Fruit fly (Drosophila melanogaster) whole organism, embryonic: ENCODE results near the gene CG33230.

Experiments used
- Adf1 ChIP-seq: fragments of 200-800 bp; sonication (Bioruptor generic); IDR thresholded peaks from 2 replicates; pipeline ENCODE4 v1.3.6; 2022; ENCODE audit warnings: missing biosample characterization, missing genetic modification characterization
- Atf-2 ChIP-seq: fragments of 200-800 bp; sonication (Bioruptor generic); optimal IDR thresholded peaks from 2 replicates; lab custom pipeline; 2016; ENCODE audit warnings: missing biosample characterization, missing genetic modification characterization
- CG10654 ChIP-seq: fragments of 200-800 bp; sonication (Bioruptor generic); optimal IDR thresholded peaks from 2 replicates; lab custom pipeline; 2016; ENCODE audit warnings: missing biosample characterization, missing genetic modification characterization
- CG11504 ChIP-seq: fragments of 200-800 bp; sonication (Bioruptor generic); optimal IDR thresholded peaks from 3 replicates; lab custom pipeline; 2019; ENCODE audit warnings: missing biosample characterization, mild to moderate bottlenecking, missing genetic modification characterization, moderate library complexity
- CG12391 ChIP-seq: fragments of 200-800 bp; sonication (Bioruptor generic); optimal IDR thresholded peaks from 3 replicates; lab custom pipeline; 2018; ENCODE audit warnings: missing biosample characterization, mild to moderate bottlenecking, missing genetic modification characterization, moderate library complexity
- CG15073 ChIP-seq: fragments of 200-800 bp; sonication (Bioruptor generic); optimal IDR thresholded peaks from 2 replicates; lab custom pipeline; 2016; ENCODE audit warnings: missing biosample characterization, missing genetic modification characterization
- CG16813 ChIP-seq: fragments of 200-800 bp; sonication (Bioruptor generic); IDR thresholded peaks from 3 replicates; pipeline ENCODE4 v1.3.6; 2022; ENCODE audit warnings: missing biosample characterization, missing genetic modification characterization; ENCODE audit not compliant: partially characterized antibody
- CG17186 ChIP-seq: fragments of 200-800 bp; sonication (Bioruptor generic); optimal IDR thresholded peaks from 3 replicates; lab custom pipeline; 2017; ENCODE audit warnings: missing biosample characterization, missing genetic modification reagents, missing genetic modification characterization
- CG17328 ChIP-seq: fragments of 200-800 bp; sonication (Bioruptor generic); IDR thresholded peaks from 2 replicates; pipeline ENCODE4 v1.3.6; 2022; ENCODE audit warnings: missing biosample characterization, missing genetic modification characterization
- CG1792 ChIP-seq: fragments of 200-800 bp; sonication (Bioruptor generic); optimal IDR thresholded peaks from 2 replicates; lab custom pipeline; 2016; ENCODE audit warnings: missing biosample characterization, missing genetic modification characterization
- CG18011 ChIP-seq: fragments of 200-800 bp; sonication (Bioruptor generic); optimal IDR thresholded peaks from 2 replicates; lab custom pipeline; 2017; ENCODE audit warnings: missing biosample characterization, missing genetic modification characterization, mild to moderate bottlenecking, moderate library complexity, missing genotype
- CG2202 ChIP-seq: fragments of 200-800 bp; sonication (Bioruptor generic); optimal IDR thresholded peaks from 2 replicates; lab custom pipeline; 2018; ENCODE audit warnings: missing biosample characterization, mild to moderate bottlenecking, missing genetic modification characterization
- CG2712 ChIP-seq: fragments of 200-800 bp; optimal IDR thresholded peaks from 3 replicates; lab custom pipeline; 2019; ENCODE audit warnings: missing biosample characterization, mild to moderate bottlenecking, missing genetic modification characterization, moderate library complexity
- CG30020 ChIP-seq: fragments of 200-800 bp; optimal IDR thresholded peaks from 2 replicates; lab custom pipeline; 2019; ENCODE audit warnings: missing biosample characterization, mild to moderate bottlenecking, missing genetic modification characterization, moderate library complexity
- CG34224 ChIP-seq: fragments of 200-800 bp; sonication (Bioruptor generic); IDR thresholded peaks from 3 replicates; pipeline ENCODE4 v1.3.6; 2022; ENCODE audit warnings: missing biosample characterization, missing genetic modification characterization; ENCODE audit not compliant: partially characterized antibody
- CG42726 ChIP-seq: fragments of 200-800 bp; sonication (Bioruptor generic); IDR thresholded peaks from 2 replicates; pipeline ENCODE4 v1.3.6; 2022; ENCODE audit warnings: missing biosample characterization, missing genetic modification characterization; ENCODE audit not compliant: partially characterized antibody
- CG4424 ChIP-seq: fragments of 200-800 bp; sonication (Bioruptor generic); optimal IDR thresholded peaks from 3 replicates; lab custom pipeline; 2016; ENCODE audit warnings: missing biosample characterization, missing genetic modification characterization
- CG6254 ChIP-seq: fragments of 200-800 bp; sonication (Bioruptor generic); optimal IDR thresholded peaks from 3 replicates; lab custom pipeline; 2017; ENCODE audit warnings: mild to moderate bottlenecking, missing biosample characterization, missing genetic modification reagents, missing genetic modification characterization
- CG9609 ChIP-seq: fragments of 200-800 bp; sonication (Bioruptor generic); optimal IDR thresholded peaks from 3 replicates; lab custom pipeline; 2016; ENCODE audit warnings: missing biosample characterization, missing genetic modification characterization
- CG9797 ChIP-seq: fragments of 200-800 bp; sonication (Bioruptor generic); optimal IDR thresholded peaks from 3 replicates; lab custom pipeline; 2018; ENCODE audit warnings: missing biosample characterization, mild to moderate bottlenecking, missing genetic modification characterization
- CG9932 ChIP-seq: fragments of 200-800 bp; sonication (Bioruptor generic); IDR thresholded peaks from 2 replicates; pipeline ENCODE4 v1.3.6; 2022; ENCODE audit warnings: missing biosample characterization, missing genetic modification characterization
- Dfd ChIP-seq, 2 experiments: fragments of >200 bp; optimal IDR thresholded peaks; 2 replicates each; lab custom pipeline; 2017; ENCODE audit warnings: missing biosample characterization in 2 of 2, missing genetic modification characterization in 2 of 2
- Dip3 ChIP-seq: fragments of 200-800 bp; sonication (Bioruptor generic); optimal IDR thresholded peaks from 3 replicates; lab custom pipeline; 2016; ENCODE audit warnings: missing biosample characterization, missing genetic modification characterization
- E2f1 ChIP-seq: fragments of 200-800 bp; sonication (Bioruptor generic); IDR thresholded peaks from 2 replicates; pipeline ENCODE4 v1.3.6; 2022; ENCODE audit warnings: missing biosample characterization, missing genetic modification characterization
- Gug ChIP-seq: fragments of 200-800 bp; sonication (Bioruptor generic); IDR thresholded peaks from 4 replicates; pipeline ENCODE4 v1.3.6; 2022; ENCODE audit warnings: missing biosample characterization, missing genetic modification characterization
- Hey ChIP-seq: fragments of 200-800 bp; sonication (Bioruptor generic); optimal IDR thresholded peaks from 3 replicates; lab custom pipeline; 2018; ENCODE audit warnings: missing biosample characterization, mild to moderate bottlenecking, missing genetic modification characterization
- MTF-1 ChIP-seq: fragments of 200-800 bp; sonication (Bioruptor generic); optimal IDR thresholded peaks from 2 replicates; lab custom pipeline; 2018; ENCODE audit warnings: missing biosample characterization, mild to moderate bottlenecking, missing genetic modification characterization, borderline replicate concordance
- Med ChIP-seq: fragments of 200-800 bp; sonication (Bioruptor generic); peaks from one replicate; lab custom pipeline; 2016; ENCODE audit warnings: missing biosample characterization, missing genetic modification characterization, mild to moderate bottlenecking, inconsistent platforms, moderate library complexity
- Ptx1 ChIP-seq: fragments of 200-800 bp; sonication (Bioruptor generic); IDR thresholded peaks from 2 replicates; pipeline ENCODE4 v1.3.6; 2022; ENCODE audit warnings: missing biosample characterization, missing genetic modification characterization
- Tbp ChIP-seq: fragments of >200 bp; optimal IDR thresholded peaks from 2 replicates; lab custom pipeline; 2018; ENCODE audit warnings: missing biosample characterization, missing genetic modification characterization
- Usf ChIP-seq: fragments of 200-800 bp; sonication (Bioruptor generic); optimal IDR thresholded peaks from 2 replicates; lab custom pipeline; 2017; ENCODE audit warnings: missing genotype, missing biosample characterization, missing genetic modification characterization
- al ChIP-seq: fragments of 200-800 bp; sonication (Bioruptor generic); IDR thresholded peaks from 2 replicates; pipeline ENCODE4 v1.3.6; 2022; ENCODE audit warnings: missing biosample characterization, missing genetic modification characterization
- ase ChIP-seq: fragments of 200-800 bp; sonication (Bioruptor generic); IDR thresholded peaks from 3 replicates; pipeline ENCODE4 v1.3.6; 2022; ENCODE audit warnings: missing biosample characterization, missing genetic modification characterization
- crc ChIP-seq: fragments of 200-800 bp; sonication (Bioruptor generic); optimal IDR thresholded peaks from 2 replicates; lab custom pipeline; 2016; ENCODE audit warnings: missing biosample characterization, missing genetic modification characterization
- crp ChIP-seq, 2 experiments: fragments of 200-800 bp; sonication (Bioruptor generic); optimal IDR thresholded peaks; 2 replicates in 1 of 2; 3 replicates in 1 of 2; lab custom pipeline; 2017; ENCODE audit warnings: missing biosample characterization in 2 of 2, missing genetic modification characterization in 2 of 2, mild to moderate bottlenecking in 1 of 2, moderate library complexity in 1 of 2
- cwo ChIP-seq: fragments of 200-800 bp; sonication (Bioruptor generic); optimal IDR thresholded peaks from 3 replicates; lab custom pipeline; 2017; ENCODE audit warnings: missing biosample characterization, missing genetic modification characterization, mild to moderate bottlenecking, moderate library complexity, missing genetic modification reagents
- dm ChIP-seq: fragments of 200-800 bp; sonication (Bioruptor generic); optimal IDR thresholded peaks from 3 replicates; lab custom pipeline; 2016; ENCODE audit warnings: missing biosample characterization, missing genetic modification characterization
- hkb ChIP-seq, 2 experiments: fragments of 200-800 bp in 1 of 2; fragments of >200 bp in 1 of 2; sonication (Bioruptor generic) in 1 of 2; IDR thresholded peaks in 1 of 2; optimal IDR thresholded peaks in 1 of 2; 2 replicates each; pipeline versions ENCODE4 v1.3.6 to Lab custom; 2017 to 2022; ENCODE audit warnings: missing biosample characterization in 1 of 2, missing genetic modification characterization in 1 of 2
- ken ChIP-seq: fragments of 200-800 bp; sonication (Bioruptor generic); IDR thresholded peaks from 3 replicates; pipeline ENCODE4 v1.3.6; 2022; ENCODE audit warnings: missing biosample characterization, missing genetic modification characterization
- knrl ChIP-seq: fragments of 200-800 bp; sonication (Bioruptor generic); IDR thresholded peaks from 3 replicates; pipeline ENCODE4 v1.3.6; 2022; ENCODE audit warnings: missing biosample characterization, missing genetic modification characterization; ENCODE audit not compliant: partially characterized antibody
- lola ChIP-seq, 3 experiments: fragments of >200 bp in 2 of 3; fragments of 200-800 bp in 1 of 3; sonication (Bioruptor generic) in 1 of 3; optimal IDR thresholded peaks; 2 replicates each; lab custom pipeline; 2017 to 2019; ENCODE audit warnings: missing biosample characterization in 3 of 3, missing genetic modification characterization in 3 of 3, mild to moderate bottlenecking in 1 of 3, moderate library complexity in 1 of 3
- oc ChIP-seq: fragments of 200-800 bp; sonication (Bioruptor generic); optimal IDR thresholded peaks from 2 replicates; lab custom pipeline; 2018; ENCODE audit warnings: missing biosample characterization, mild to moderate bottlenecking, missing genetic modification characterization, moderate library complexity
- otp ChIP-seq: fragments of 200-800 bp; sonication (Bioruptor generic); IDR thresholded peaks from 3 replicates; pipeline ENCODE4, ENCODE4 v1.3.6; 2022; ENCODE audit warnings: missing biosample characterization, missing genetic modification characterization
- ro ChIP-seq: fragments of 200-800 bp; sonication (Bioruptor generic); IDR thresholded peaks from 2 replicates; pipeline ENCODE4 v1.3.6; 2022; ENCODE audit warnings: missing biosample characterization, missing genetic modification characterization
- sens-2 ChIP-seq: fragments of 200-800 bp; sonication (Bioruptor generic); IDR thresholded peaks from 2 replicates; pipeline ENCODE4 v1.3.6; 2022; ENCODE audit warnings: missing biosample characterization, missing genetic modification characterization
- so ChIP-seq: fragments of 200-800 bp; sonication (Bioruptor generic); IDR thresholded peaks from 3 replicates; pipeline ENCODE4 v1.3.6; 2022; ENCODE audit warnings: missing biosample characterization, missing genetic modification characterization
- z ChIP-seq: fragments of 200-800 bp; sonication (Bioruptor generic); IDR thresholded peaks from 3 replicates; pipeline ENCODE4 v1.3.6; 2022; ENCODE audit warnings: missing biosample characterization, missing genetic modification characterization
- zfh2 ChIP-seq: fragments of 200-800 bp; sonication (Bioruptor generic); optimal IDR thresholded peaks from 2 replicates; lab custom pipeline; 2016; ENCODE audit warnings: missing biosample characterization, missing genetic modification characterization

Gene CG33230

DNA sequence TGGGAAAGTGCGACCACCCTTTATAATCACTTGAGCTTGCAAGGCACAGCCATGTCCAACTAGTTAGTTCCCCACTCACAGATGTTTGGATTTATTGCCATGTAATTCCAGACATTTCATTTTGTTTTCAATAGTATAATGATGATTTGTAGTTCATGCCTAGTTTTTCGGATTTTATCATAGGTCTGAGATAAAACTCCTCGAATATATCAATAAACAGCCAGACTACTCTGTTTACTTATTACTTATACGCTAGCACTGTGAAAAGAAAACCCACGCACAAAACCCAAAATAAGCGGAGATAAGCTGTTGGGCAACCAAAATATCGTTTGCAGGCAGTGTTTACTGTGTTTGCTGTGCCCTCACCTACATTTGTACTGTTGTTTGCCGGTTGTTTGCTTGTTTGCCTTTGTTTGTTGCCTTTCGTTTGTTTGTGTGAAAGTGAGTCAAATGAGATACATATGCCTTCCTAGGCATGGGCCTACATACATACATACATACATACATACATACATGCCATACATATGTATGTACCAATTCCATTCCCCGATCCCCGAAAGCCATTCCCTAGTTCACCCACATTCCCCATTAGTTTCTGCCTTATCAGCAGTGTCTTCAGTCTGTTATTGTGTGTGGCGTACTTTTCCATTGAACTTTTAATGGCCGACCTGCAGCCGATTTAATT lies 38.9 kb upstream of the CG33230 start (continued):
- peak; percentile 93 for TF ChIP-seq oc
- no peak for TF ChIP-seq CG30020 (tag; lab: Kevin White, UChicago)
- TF ChIP-seq CG9932 (GFP tag; lab: Robert Waterston, UW): no peak
- peak; percentile 73 for TF ChIP-seq CG6254 (GFP tag; lab: Kevin White, UChicago)
- TF ChIP-seq Med (GFP tag; lab: Kevin White, UChicago): peak; percentile 86
- TF ChIP-seq otp (GFP tag; lab: Robert Waterston, UW): peak; percentile 75; the same call in 2 of the 3 replicates
- TF ChIP-seq cwo: peak; percentile 25
- peak; percentile 41 for TF ChIP-seq Usf
- 0 out of 3 replicates have a peak, but pooled peaks have one; percentile 26 for TF ChIP-seq ase (GFP tag; lab: Robert Waterston, UW)
- no peak for TF ChIP-seq CG15073 (GFP tag; lab: Kevin White, UChicago)
- no peak for TF ChIP-seq knrl (GFP tag; lab: Robert Waterston, UW)
- 0 out of 2 replicates have a peak, but pooled peaks have one; percentile 40 for TF ChIP-seq sens-2
- no peak for TF ChIP-seq Tbp (GFP tag; lab: Kevin White, UChicago)
- TF ChIP-seq zfh2 (GFP tag; lab: Kevin White, UChicago): no peak
- TF ChIP-seq al (GFP tag; lab: Robert Waterston, UW): no peak
- 0 out of 2 replicates have a peak, but pooled peaks have one; percentile 48 for TF ChIP-seq E2f1 (GFP tag; lab: Robert Waterston, UW)
- 0 out of 3 replicates have a peak, but pooled peaks have one; percentile 49 for TF ChIP-seq so (GFP tag; lab: Robert Waterston, UW)
- peak; percentile 36 for TF ChIP-seq CG18011 (GFP tag; lab: Kevin White, UChicago)
- TF ChIP-seq lola (GFP tag; optimal IDR thresholded peaks at IDR 0.05; lab: Kevin White, UChicago): peak in 1 of 3 experiments; percentile 60
- TF ChIP-seq ken: peak; percentile 58; the same call in 1 of the 3 replicates
- TF ChIP-seq CG1792 (GFP tag; lab: Kevin White, UChicago): no peak
- peak; percentile 64 for TF ChIP-seq CG12391 (tag; lab: Kevin White, UChicago)
- TF ChIP-seq MTF-1 (GFP tag; lab: Kevin White, UChicago): peak; percentile 90
- TF ChIP-seq CG2202: peak; percentile 92
- peak; percentile 52 for TF ChIP-seq Atf-2 (GFP tag; lab: Kevin White, UChicago)
- no peak for TF ChIP-seq CG16813 (GFP tag; lab: Robert Waterston, UW)
- no peak for TF ChIP-seq Dfd (GFP tag; optimal IDR thresholded peaks at IDR 0.05; lab: Kevin White, UChicago)
- peak; percentile 73 for TF ChIP-seq CG10654
- no peak for TF ChIP-seq CG34224 (GFP tag; lab: Robert Waterston, UW)
- no peak; the same call in 1 of the 2 replicates for TF ChIP-seq Adf1
- TF ChIP-seq Dip3 (GFP tag; lab: Kevin White, UChicago): peak; percentile 17
- peak; percentile 41; the same call in 1 of the 4 replicates for TF ChIP-seq Gug (GFP tag; lab: Robert Waterston, UW)
- TF ChIP-seq crp (GFP tag; optimal IDR thresholded peaks at IDR 0.05; lab: Kevin White, UChicago): peak in 1 of 2 experiments; percentile 27
- no peak for TF ChIP-seq ro (GFP tag; lab: Robert Waterston, UW)
- peak; percentile 5 for TF ChIP-seq dm (GFP tag; lab: Kevin White, UChicago)
- peak; percentile 75 for TF ChIP-seq CG17186 (GFP tag; lab: Kevin White, UChicago)
- TF ChIP-seq CG9797 (GFP tag; lab: Kevin White, UChicago): peak; percentile 39
- no peak for TF ChIP-seq CG42726 (GFP tag; lab: Robert Waterston, UW)
- peak; percentile 76 for TF ChIP-seq z (GFP tag; lab: Robert Waterston, UW)
- TF ChIP-seq CG4424 (GFP tag; lab: Kevin White, UChicago): peak; percentile 49
- no peak for TF ChIP-seq hkb (optimal IDR thresholded peaks at IDR 0.05; lab: Kevin White, UChicago)
- TF ChIP-seq hkb (GFP tag; IDR thresholded peaks at IDR 0.05; lab: Robert Waterston, UW): peak; percentile 65
- peak; percentile 70; the same call in 1 of the 2 replicates for TF ChIP-seq CG17328 (GFP tag; lab: Robert Waterston, UW)
- peak; percentile 72 for TF ChIP-seq Ptx1
- peak; percentile 16 for TF ChIP-seq CG9609 (GFP tag; lab: Kevin White, UChicago)
- TF ChIP-seq crc (GFP tag; lab: Kevin White, UChicago): peak; percentile 64
- peak; percentile 74 for TF ChIP-seq CG11504 (tag; lab: Kevin White, UChicago)
- peak; percentile 73 for TF ChIP-seq CG2712
- TF ChIP-seq Hey (tag; lab: Kevin White, UChicago): peak; percentile 29
